Worm (Caenorhabditis elegans) whole organism, L3 larva: Measurements from ENCODE around the gene W01A11.7.
A peak's percentile ranks its signal among the peaks of the same experiment; 100 is the strongest.

Experiments
- R02D3.7 ChIP-seq: fragments of 150-350 bp; optimal IDR thresholded peaks from 2 replicates; lab custom pipeline; 2014; ENCODE audit warnings: missing biosample characterization, missing genetic modification characterization
- ama-1 ChIP-seq: fragments of 150-350 bp; optimal IDR thresholded peaks from 2 replicates; lab custom pipeline; 2018
- ceh-28 ChIP-seq: fragments of 150-350 bp; optimal IDR thresholded peaks from 2 replicates; lab custom pipeline; 2014; ENCODE audit warnings: missing biosample characterization, missing genetic modification reagents, missing genetic modification characterization
- ceh-9 ChIP-seq: sonication (generic microtip); optimal IDR thresholded peaks from 2 replicates; lab custom pipeline; 2018; ENCODE audit warnings: missing biosample characterization, missing genetic modification characterization
- elt-1 ChIP-seq: fragments of 150-350 bp; optimal IDR thresholded peaks from 2 replicates; lab custom pipeline; 2014; ENCODE audit warnings: missing biosample characterization, missing genetic modification characterization
- elt-2 ChIP-seq: sonication (generic microtip); optimal IDR thresholded peaks from 2 replicates; lab custom pipeline; 2016; ENCODE audit warnings: missing genetic modification reagents, mild to moderate bottlenecking, missing genetic modification characterization, missing compliant biosample characterization
- elt-3 ChIP-seq, 3 experiments: fragments of 150-350 bp in 1 of 3; sonication (generic microtip) in 2 of 3; optimal IDR thresholded peaks; 2 replicates in 2 of 3; 4 replicates in 1 of 3; lab custom pipeline; 2014 to 2017; ENCODE audit warnings: missing biosample characterization in 3 of 3, missing genetic modification characterization in 3 of 3
- fkh-10 ChIP-seq: sonication (generic microtip); optimal IDR thresholded peaks from 2 replicates; lab custom pipeline; 2017; ENCODE audit warnings: missing biosample characterization, missing genetic modification reagents, missing genetic modification characterization
- fkh-2 ChIP-seq: fragments of 150-350 bp; optimal IDR thresholded peaks from 2 replicates; lab custom pipeline; 2014; ENCODE audit warnings: missing biosample characterization, missing genetic modification reagents, missing genetic modification characterization
- fos-1 ChIP-seq: fragments of 150-350 bp; optimal IDR thresholded peaks from 2 replicates; lab custom pipeline; 2014; ENCODE audit warnings: missing biosample characterization, missing genetic modification characterization
- hmg-11 ChIP-seq: sonication (generic microtip); optimal IDR thresholded peaks from 2 replicates; lab custom pipeline; 2016; ENCODE audit warnings: missing genetic modification characterization, missing compliant biosample characterization
- jun-1 ChIP-seq: fragments of 150-350 bp; optimal IDR thresholded peaks from 2 replicates; lab custom pipeline; 2014; ENCODE audit warnings: missing biosample characterization, missing genetic modification reagents, missing genetic modification characterization
- mml-1 ChIP-seq: fragments of 150-350 bp; sonication (generic microtip); optimal IDR thresholded peaks from 3 replicates; lab custom pipeline; 2014; ENCODE audit warnings: missing biosample characterization, missing genetic modification characterization
- nhr-11 ChIP-seq: fragments of 150-350 bp; optimal IDR thresholded peaks from 2 replicates; lab custom pipeline; 2014; ENCODE audit warnings: missing biosample characterization, missing genetic modification characterization
- nhr-12 ChIP-seq: fragments of 150-350 bp; optimal IDR thresholded peaks from 2 replicates; lab custom pipeline; 2014; ENCODE audit warnings: missing biosample characterization, missing genetic modification characterization
- nhr-23 ChIP-seq: fragments of 150-350 bp; optimal IDR thresholded peaks from 2 replicates; lab custom pipeline; 2014; ENCODE audit warnings: missing biosample characterization, missing genetic modification reagents, missing genetic modification characterization
- nhr-237 ChIP-seq: fragments of 150-350 bp; optimal IDR thresholded peaks from 2 replicates; lab custom pipeline; 2014; ENCODE audit warnings: missing biosample characterization, missing genetic modification characterization
- nhr-43 ChIP-seq: sonication (generic microtip); optimal IDR thresholded peaks from 2 replicates; lab custom pipeline; 2016; ENCODE audit warnings: mild to moderate bottlenecking, missing genetic modification characterization, missing compliant biosample characterization; ENCODE audit not compliant: poor library complexity, severe bottlenecking
- nhr-67 ChIP-seq: fragments of 150-350 bp; optimal IDR thresholded peaks from 2 replicates; lab custom pipeline; 2014; ENCODE audit warnings: missing biosample characterization, missing genetic modification characterization
- pha-4 ChIP-seq: fragments of 150-350 bp; optimal IDR thresholded peaks from 2 replicates; lab custom pipeline; 2014; ENCODE audit warnings: missing biosample characterization, missing genetic modification reagents, missing genetic modification characterization
- pqm-1 ChIP-seq: fragments of 150-350 bp; optimal IDR thresholded peaks from 2 replicates; lab custom pipeline; 2017; ENCODE audit warnings: missing biosample characterization, missing genetic modification characterization, inconsistent platforms
- sea-2 ChIP-seq: fragments of 150-350 bp; sonication (generic microtip); optimal IDR thresholded peaks from 4 replicates; lab custom pipeline; 2014; ENCODE audit warnings: missing biosample characterization, missing genetic modification reagents, missing genetic modification characterization
- snpc-4 ChIP-seq: fragments of 150-350 bp; optimal IDR thresholded peaks from 2 replicates; lab custom pipeline; 2014; ENCODE audit warnings: missing biosample characterization, missing genetic modification characterization
- unc-39 ChIP-seq: sonication (generic microtip); optimal IDR thresholded peaks from 4 replicates; lab custom pipeline; 2017; ENCODE audit warnings: missing biosample characterization, missing genetic modification characterization
- ztf-11 ChIP-seq: fragments of 150-350 bp; optimal IDR thresholded peaks from 2 replicates; lab custom pipeline; 2014; ENCODE audit warnings: missing biosample characterization, missing genetic modification characterization
- ztf-4 ChIP-seq: fragments of 150-350 bp; optimal IDR thresholded peaks from 2 replicates; lab custom pipeline; 2014; ENCODE audit warnings: missing biosample characterization, missing genetic modification characterization

The W01A11.7 gene

ce11 chrV:6464238-6464637 is 41.0 kb downstream of the W01A11.7 start:
- no peak for TF ChIP-seq snpc-4 (tag; lab: Kevin White, UChicago)

DNA sequence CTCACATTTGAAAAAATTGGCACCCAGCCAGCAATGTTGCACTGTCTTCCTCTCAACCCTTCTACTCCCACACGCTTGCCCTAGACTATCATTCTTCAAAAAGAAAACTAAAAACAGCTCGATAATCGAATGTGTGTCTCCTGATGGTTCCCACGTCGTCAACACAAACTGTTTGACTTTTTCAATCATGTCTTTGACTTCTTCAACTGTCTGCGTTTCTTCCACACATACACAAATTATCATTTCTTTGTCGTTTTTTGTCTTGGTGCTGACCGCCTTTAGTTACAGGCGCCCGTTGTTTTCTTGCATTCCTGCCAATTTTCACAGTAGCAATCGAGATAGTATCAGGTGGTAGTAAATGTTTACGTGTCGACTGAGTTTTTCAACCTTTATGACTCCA is 42.6 kb downstream of the W01A11.7 start:
- TF ChIP-seq pha-4 (peak; percentile 14), R02D3.7 (tag; lab: Kevin White, UChicago) (no peak), nhr-237 (no peak), ztf-4 (tag; lab: Kevin White, UChicago) (no peak), unc-39 (tag; lab: Kevin White, UChicago) (no peak), elt-2 (tag; lab: Kevin White, UChicago) (peak; percentile 63), ztf-11 (tag; lab: Kevin White, UChicago) (no peak), pqm-1 (tag; lab: Kevin White, UChicago) (no peak), fkh-2 (no peak)

DNA sequence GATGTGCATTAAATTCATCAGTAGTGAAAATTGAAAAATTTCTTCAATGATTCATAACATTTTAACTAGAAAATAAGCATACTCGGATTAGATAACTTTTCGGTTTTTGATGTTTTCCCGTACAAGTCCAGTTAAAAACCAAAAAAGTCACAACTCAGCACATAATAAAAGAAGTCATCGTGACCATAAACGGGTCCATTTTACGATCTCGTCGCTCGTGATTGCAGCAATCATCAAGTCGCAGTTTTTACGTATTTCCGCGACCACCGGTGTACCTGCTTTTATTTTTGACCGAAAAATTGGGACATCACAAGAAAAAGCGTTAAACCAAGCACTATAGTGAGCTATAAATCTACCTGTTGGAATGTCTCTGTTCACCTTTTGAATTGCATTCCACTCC is 43.9 kb downstream of the W01A11.7 start:
- TF ChIP-seq nhr-23 (no peak), elt-3 (tag; optimal IDR thresholded peaks at IDR 0.05; lab: Kevin White, UChicago) (no peak), fkh-10 (GFP tag; lab: Kevin White, UChicago) (no peak), nhr-43 (tag; lab: Kevin White, UChicago) (no peak), ceh-28 (tag; lab: Kevin White, UChicago) (no peak), pqm-1 (tag; lab: Kevin White, UChicago) (peak; percentile 3), nhr-237 (no peak), nhr-11 (no peak), snpc-4 (tag; lab: Kevin White, UChicago) (no peak), jun-1 (tag; lab: Kevin White, UChicago) (no peak), hmg-11 (tag; lab: Kevin White, UChicago) (no peak), nhr-67 (tag; lab: Kevin White, UChicago) (no peak), pha-4 (no peak), elt-2 (tag; lab: Kevin White, UChicago) (peak; percentile 15)

DNA sequence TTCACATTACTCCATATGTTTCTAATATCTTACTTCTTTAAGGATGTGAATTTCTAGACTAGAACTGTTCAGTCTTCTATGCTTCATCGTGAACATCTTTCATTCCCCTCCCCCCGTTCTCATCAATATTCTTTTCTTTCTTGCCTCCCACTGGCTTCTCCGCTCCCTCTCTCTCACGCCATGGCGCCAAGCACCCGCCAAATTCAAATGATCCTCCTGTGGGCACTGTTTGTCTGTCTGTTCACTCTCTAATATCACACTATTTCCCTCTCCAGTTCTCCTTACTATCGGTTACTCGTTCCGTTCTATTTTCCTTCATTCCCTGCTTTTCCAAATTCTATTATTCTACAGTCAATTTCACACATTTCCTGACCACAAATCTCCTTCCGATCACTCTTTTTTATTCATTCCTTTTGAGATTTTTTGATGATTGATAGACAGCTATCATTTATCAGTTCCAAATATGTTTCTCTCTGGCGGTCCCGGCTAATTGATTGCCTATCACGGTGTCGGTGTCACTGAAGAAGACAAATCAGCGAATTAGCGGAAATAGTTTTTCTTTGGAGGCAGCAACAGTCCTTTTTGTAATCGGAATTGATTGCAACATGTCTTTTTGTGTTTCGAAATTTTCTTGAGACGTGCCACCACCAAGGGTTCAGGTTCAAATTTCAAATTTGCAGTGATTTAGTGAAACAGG is 46.7 kb downstream of the W01A11.7 start:
- TF ChIP-seq sea-2 (GFP tag; lab: Kevin White, UChicago) = no peak
- TF ChIP-seq ceh-28 (tag; lab: Kevin White, UChicago) = no peak
- TF ChIP-seq fos-1 (tag; lab: Kevin White, UChicago) = no peak
- TF ChIP-seq ceh-9 (tag; lab: Kevin White, UChicago) = no peak
- no peak for TF ChIP-seq nhr-12 (tag; lab: Kevin White, UChicago)
- TF ChIP-seq ztf-11 (tag; lab: Kevin White, UChicago) = no peak
- TF ChIP-seq nhr-23 = peak; percentile 3

DNA sequence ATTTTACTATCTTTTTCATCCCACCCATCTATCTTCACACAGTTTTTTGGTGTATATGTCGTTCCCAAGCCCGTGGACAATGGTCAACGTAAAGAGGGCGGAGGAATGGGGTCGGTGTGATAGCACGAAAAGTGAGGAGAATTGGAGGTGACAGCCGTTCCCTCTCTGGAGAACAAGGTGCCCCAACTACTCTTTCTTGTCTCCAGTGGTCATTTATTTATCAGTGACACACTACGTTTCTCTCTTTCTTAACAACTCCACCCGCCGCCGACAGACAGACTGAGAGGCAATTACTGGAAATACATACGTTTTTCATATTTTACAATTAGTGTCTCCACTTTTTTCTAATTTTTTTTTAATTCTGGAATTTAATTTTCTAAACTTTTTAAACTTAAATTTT is 48.3 kb downstream of the W01A11.7 start:
- TF ChIP-seq elt-1 (tag; lab: Kevin White, UChicago) (no peak), mml-1 (no peak), ama-1 (no peak), hmg-11 (tag; lab: Kevin White, UChicago) (no peak), R02D3.7 (tag; lab: Kevin White, UChicago) (no peak)
